Worm (Caenorhabditis elegans): ENCODE data around the gene srj-4.

DNA sequence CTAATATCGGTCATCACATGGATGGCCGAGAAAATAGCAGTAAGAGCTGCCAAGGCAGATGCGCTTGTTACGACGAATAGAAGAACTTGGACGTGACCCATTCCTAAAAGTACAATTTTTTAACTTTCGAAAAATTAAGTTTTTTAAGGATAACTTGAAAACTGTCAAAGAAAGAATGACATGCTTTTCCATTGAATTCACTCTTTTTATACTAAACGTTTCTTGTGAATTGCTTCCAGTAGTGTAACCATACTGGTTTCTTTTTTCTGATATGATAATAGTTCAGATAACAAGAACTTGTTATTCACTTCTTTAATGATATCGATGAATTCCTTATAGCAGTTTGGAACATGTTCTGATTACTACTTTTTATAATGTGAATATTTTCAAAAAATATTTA is 4.6 kb downstream of the srj-4 start, which contains the start of gene col-37:
- no peak for TF ChIP-seq hlh-11 (tag; optimal IDR thresholded peaks at IDR 0.05)
- no peak for TF ChIP-seq ZK546.5 (tag; optimal IDR thresholded peaks at IDR 0.05)
- TF ChIP-seq nhr-48 (tag; optimal IDR thresholded peaks at IDR 0.05), result no peak
- no peak for TF ChIP-seq nhr-25 (tag; optimal IDR thresholded peaks at IDR 0.05; ENCODE audit: borderline replicate concordance, insufficient read depth)
- no peak for TF ChIP-seq nhr-77 (tag; optimal IDR thresholded peaks at IDR 0.05)
- no peak for TF ChIP-seq lim-7 (GFP tag; IDR thresholded peaks at IDR 0.05)
- TF ChIP-seq ama-1 (optimal IDR thresholded peaks at IDR 0.05), result no peak
